Worm (Caenorhabditis elegans) whole organism, mixed stage, embryonic: ENCODE data around the gene jmjd-4.

ENCODE experiments used
- bed-3 ChIP-seq: fragments of 200-800 bp; sonication (Bioruptor generic); optimal IDR thresholded peaks from 3 replicates; lab custom pipeline; 2018; ENCODE audit warnings: mild to moderate bottlenecking, missing genetic modification characterization, moderate library complexity, missing compliant biosample characterization
- ceh-43 ChIP-seq: fragments of 200-800 bp; sonication (Bioruptor generic); optimal IDR thresholded peaks from 2 replicates; lab custom pipeline; 2018; ENCODE audit warnings: mild to moderate bottlenecking, missing genetic modification characterization, moderate library complexity, missing compliant biosample characterization
- ces-1 ChIP-seq: fragments of 150-350 bp; optimal IDR thresholded peaks from 2 replicates; lab custom pipeline; 2014; ENCODE audit warnings: missing biosample characterization, missing genetic modification reagents, missing genetic modification characterization
- elt-3 ChIP-seq: fragments of 150-350 bp; optimal IDR thresholded peaks from 2 replicates; lab custom pipeline; 2014; ENCODE audit warnings: missing biosample characterization, missing genetic modification characterization
- ham-2 ChIP-seq: fragments of 200-800 bp; sonication (Bioruptor generic); optimal IDR thresholded peaks from 2 replicates; lab custom pipeline; 2018; ENCODE audit warnings: mild to moderate bottlenecking, missing genetic modification characterization, missing compliant biosample characterization
- lin-32 ChIP-seq: fragments of 200-800 bp; sonication (Bioruptor generic); optimal IDR thresholded peaks from 2 replicates; lab custom pipeline; 2018; ENCODE audit warnings: mild to moderate bottlenecking, missing genetic modification characterization, missing compliant biosample characterization
- lsy-2 ChIP-seq: fragments of 150-350 bp; optimal IDR thresholded peaks from 2 replicates; lab custom pipeline; 2014; ENCODE audit warnings: missing biosample characterization, missing genetic modification characterization
- mls-2 ChIP-seq: sonication (generic microtip); optimal IDR thresholded peaks from 2 replicates; lab custom pipeline; 2016; ENCODE audit warnings: mild to moderate bottlenecking, missing genetic modification characterization, moderate library complexity, missing compliant biosample characterization
- nhr-28 ChIP-seq: fragments of 150-350 bp; optimal IDR thresholded peaks from 2 replicates; lab custom pipeline; 2014; ENCODE audit warnings: missing biosample characterization, missing genetic modification characterization
- nhr-76 ChIP-seq: sonication (generic microtip); optimal IDR thresholded peaks from 2 replicates; lab custom pipeline; 2017; ENCODE audit warnings: missing biosample characterization, missing genetic modification characterization
- pha-4 ChIP-seq: fragments of 150-350 bp; optimal IDR thresholded peaks from 2 replicates; lab custom pipeline; 2018; ENCODE audit warnings: missing biosample characterization, missing genetic modification reagents, missing genetic modification characterization
- snpc-4 ChIP-seq: fragments of 150-350 bp; optimal IDR thresholded peaks from 2 replicates; lab custom pipeline; 2014; ENCODE audit warnings: missing biosample characterization, missing genetic modification characterization
- unc-39 ChIP-seq: fragments of 150-350 bp; optimal IDR thresholded peaks from 2 replicates; lab custom pipeline; 2014; ENCODE audit warnings: missing biosample characterization, missing genetic modification characterization
- ztf-11 ChIP-seq: fragments of 150-350 bp; optimal IDR thresholded peaks from 2 replicates; lab custom pipeline; 2014; ENCODE audit warnings: missing biosample characterization, missing genetic modification characterization

DNA sequence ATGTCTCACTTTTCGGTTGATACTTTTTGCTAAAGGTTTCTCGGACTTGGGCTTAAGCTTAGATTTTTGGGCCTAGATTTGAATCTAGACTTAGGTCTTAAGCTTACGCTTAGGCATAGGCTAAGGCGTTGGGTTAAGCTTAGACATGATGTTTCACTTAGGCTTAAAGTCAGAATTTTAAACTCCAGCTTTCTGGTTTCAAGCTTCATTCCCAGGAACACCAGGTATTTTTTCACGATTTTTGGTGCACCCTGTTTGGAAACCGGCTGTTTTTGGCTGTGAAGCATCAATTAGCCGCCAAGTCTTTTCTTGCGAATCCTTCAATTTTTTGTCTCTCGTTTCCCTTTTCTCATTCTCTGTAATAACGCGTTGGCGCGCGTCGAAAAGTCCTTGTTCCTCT is 40.0 kb upstream of the jmjd-4 start:
- no peak for TF ChIP-seq lsy-2
- no peak for TF ChIP-seq ces-1 (GFP tag; lab: Kevin White, UChicago)
- no peak for TF ChIP-seq ztf-11
- TF ChIP-seq ceh-43, result no peak
- no peak for TF ChIP-seq unc-39 (tag; lab: Kevin White, UChicago)
- no peak for TF ChIP-seq mls-2 (tag; lab: Kevin White, UChicago)
- TF ChIP-seq pha-4 (tag; lab: Kevin White, UChicago), result no peak
- no peak for TF ChIP-seq bed-3
- TF ChIP-seq lin-32 (GFP tag; lab: Kevin White, UChicago), result no peak
- no peak for TF ChIP-seq nhr-28 (tag; lab: Kevin White, UChicago)
- TF ChIP-seq elt-3 (tag; lab: Kevin White, UChicago), result no peak
- TF ChIP-seq ham-2, result no peak
- TF ChIP-seq snpc-4 (tag; lab: Kevin White, UChicago), result no peak
- no peak for TF ChIP-seq nhr-76
